Fruit fly (Drosophila melanogaster) whole organism, embryonic: Measurements from ENCODE around the gene CG43116.

Source experiments
- Antp ChIP-seq: fragments of 200-800 bp; sonication (Bioruptor generic); optimal IDR thresholded peaks from 3 replicates; lab custom pipeline; 2016; ENCODE audit warnings: missing biosample characterization, missing genetic modification characterization
- Bgb ChIP-seq: fragments of 200-800 bp; sonication (Bioruptor generic); IDR thresholded peaks from 2 replicates; pipeline ENCODE4 v1.3.6; 2022; ENCODE audit warnings: missing biosample characterization, missing genetic modification characterization; ENCODE audit not compliant: partially characterized antibody
- CG11093 ChIP-seq: fragments of 200-800 bp; sonication (Bioruptor generic); IDR thresholded peaks from 3 replicates; pipeline ENCODE4 v1.3.6; 2022; ENCODE audit warnings: missing biosample characterization, missing genetic modification characterization
- CG12104 ChIP-seq: fragments of 200-800 bp; sonication (Bioruptor generic); optimal IDR thresholded peaks from 3 replicates; lab custom pipeline; 2016; ENCODE audit warnings: missing biosample characterization, missing genetic modification characterization
- CG1233 ChIP-seq: fragments of 200-800 bp; sonication (Bioruptor generic); optimal IDR thresholded peaks from 4 replicates; lab custom pipeline; 2018; ENCODE audit warnings: missing biosample characterization, mild to moderate bottlenecking, missing genetic modification characterization
- CG12942 ChIP-seq: fragments of 200-800 bp; sonication (Bioruptor generic); optimal IDR thresholded peaks from 3 replicates; lab custom pipeline; 2016; ENCODE audit warnings: missing biosample characterization, missing genetic modification characterization
- CG14965 ChIP-seq: fragments of 200-800 bp; sonication (Bioruptor generic); optimal IDR thresholded peaks from 2 replicates; lab custom pipeline; 2016; ENCODE audit warnings: missing biosample characterization, missing genetic modification characterization, borderline replicate concordance
- CG16813 ChIP-seq: fragments of 200-800 bp; sonication (Bioruptor generic); IDR thresholded peaks from 3 replicates; pipeline ENCODE4 v1.3.6; 2022; ENCODE audit warnings: missing biosample characterization, missing genetic modification characterization; ENCODE audit not compliant: partially characterized antibody
- CG16863 ChIP-seq: fragments of 200-800 bp; sonication (Bioruptor generic); optimal IDR thresholded peaks from 3 replicates; lab custom pipeline; 2016; ENCODE audit warnings: missing biosample characterization, missing genetic modification characterization
- CG17186 ChIP-seq: fragments of 200-800 bp; sonication (Bioruptor generic); optimal IDR thresholded peaks from 3 replicates; lab custom pipeline; 2017; ENCODE audit warnings: missing biosample characterization, missing genetic modification reagents, missing genetic modification characterization
- CG18764 ChIP-seq: fragments of 200-800 bp; sonication (Bioruptor generic); optimal IDR thresholded peaks from 3 replicates; lab custom pipeline; 2016; ENCODE audit warnings: missing biosample characterization, missing genetic modification characterization
- CG3163 ChIP-seq: fragments of 200-800 bp; sonication (Bioruptor generic); optimal IDR thresholded peaks from 3 replicates; lab custom pipeline; 2016; ENCODE audit warnings: missing biosample characterization, missing genetic modification characterization
- CG6654 ChIP-seq: fragments of 200-800 bp; sonication (Bioruptor generic); optimal IDR thresholded peaks from 2 replicates; lab custom pipeline; 2017; ENCODE audit warnings: missing biosample characterization, mild to moderate bottlenecking, missing genetic modification characterization
- CG7357 ChIP-seq: fragments of 200-800 bp; sonication (Bioruptor generic); IDR thresholded peaks from 3 replicates; pipeline ENCODE4 v1.3.6; 2022; ENCODE audit warnings: missing biosample characterization, missing genetic modification characterization
- CG7839 ChIP-seq: fragments of 200-800 bp; sonication (Bioruptor generic); optimal IDR thresholded peaks from 3 replicates; lab custom pipeline; 2018; ENCODE audit warnings: missing biosample characterization, mild to moderate bottlenecking, missing genetic modification characterization, moderate library complexity
- CG7963 ChIP-seq: fragments of 200-800 bp; sonication (Bioruptor generic); IDR thresholded peaks from 3 replicates; pipeline ENCODE4 v1.3.6; 2022; ENCODE audit warnings: missing biosample characterization, missing genetic modification characterization; ENCODE audit not compliant: partially characterized antibody
- CG8944 ChIP-seq: fragments of 200-800 bp; sonication (Bioruptor generic); optimal IDR thresholded peaks from 3 replicates; lab custom pipeline; 2016; ENCODE audit warnings: missing biosample characterization, missing genetic modification characterization
- CG9437 ChIP-seq: fragments of 200-800 bp; sonication (Bioruptor generic); optimal IDR thresholded peaks from 2 replicates; lab custom pipeline; 2018; ENCODE audit warnings: missing biosample characterization, mild to moderate bottlenecking, missing genetic modification characterization
- CG9932 ChIP-seq: fragments of 200-800 bp; sonication (Bioruptor generic); IDR thresholded peaks from 2 replicates; pipeline ENCODE4 v1.3.6; 2022; ENCODE audit warnings: missing biosample characterization, missing genetic modification characterization
- Chrac-16 ChIP-seq: fragments of 200-800 bp; sonication (Bioruptor generic); optimal IDR thresholded peaks from 3 replicates; lab custom pipeline; 2016; ENCODE audit warnings: missing biosample characterization, missing genetic modification characterization
- D19A ChIP-seq: fragments of 200-800 bp; optimal IDR thresholded peaks from 3 replicates; lab custom pipeline; 2019; ENCODE audit warnings: missing biosample characterization, mild to moderate bottlenecking, missing genetic modification characterization, moderate library complexity
- Doc3 ChIP-seq: fragments of 200-800 bp; sonication (Bioruptor generic); IDR thresholded peaks from 3 replicates; pipeline ENCODE4 v1.3.6; 2022; ENCODE audit warnings: missing biosample characterization, missing genetic modification characterization; ENCODE audit not compliant: partially characterized antibody
- Dp ChIP-seq: fragments of 200-800 bp; sonication (Bioruptor generic); optimal IDR thresholded peaks from 2 replicates; lab custom pipeline; 2018; ENCODE audit warnings: missing biosample characterization, mild to moderate bottlenecking, missing genetic modification characterization, moderate library complexity
- Dref ChIP-seq: fragments of 200-800 bp; sonication (Bioruptor generic); IDR thresholded peaks from 2 replicates; pipeline ENCODE4 v1.3.6; 2022; ENCODE audit warnings: missing biosample characterization, missing genetic modification characterization
- Ets97D ChIP-seq: fragments of 200-800 bp; sonication (Bioruptor generic); optimal IDR thresholded peaks from 3 replicates; lab custom pipeline; 2016; ENCODE audit warnings: missing biosample characterization, missing genetic modification characterization
- HLH4C ChIP-seq: fragments of 200-800 bp; sonication (Bioruptor generic); IDR thresholded peaks from 3 replicates; pipeline ENCODE4 v1.3.6; 2022; ENCODE audit warnings: missing biosample characterization, missing genetic modification characterization; ENCODE audit not compliant: partially characterized antibody
- Hr51 ChIP-seq, 2 experiments: fragments of 200-800 bp; sonication (Bioruptor generic); optimal IDR thresholded peaks; 2 replicates in 1 of 2; 3 replicates in 1 of 2; lab custom pipeline; 2016 to 2018; ENCODE audit warnings: missing biosample characterization in 2 of 2, missing genetic modification characterization in 2 of 2, mild to moderate bottlenecking in 1 of 2, moderate library complexity in 1 of 2
- Hsf ChIP-seq: fragments of 200-800 bp; sonication (Bioruptor generic); optimal IDR thresholded peaks from 3 replicates; lab custom pipeline; 2016; ENCODE audit warnings: missing biosample characterization, missing genetic modification characterization
- Jarid2 ChIP-seq: fragments of 200-800 bp; sonication (Bioruptor generic); optimal IDR thresholded peaks from 3 replicates; lab custom pipeline; 2017; ENCODE audit warnings: mild to moderate bottlenecking, missing biosample characterization, missing genetic modification reagents, missing genetic modification characterization
- NC2α ChIP-seq: fragments of 200-800 bp; sonication (Bioruptor generic); optimal IDR thresholded peaks from 2 replicates; lab custom pipeline; 2016; ENCODE audit warnings: missing biosample characterization, missing genetic modification characterization
- Scr ChIP-seq: fragments of 200-800 bp; sonication (Bioruptor generic); IDR thresholded peaks from 2 replicates; pipeline ENCODE4 v1.3.6; 2022; ENCODE audit warnings: missing biosample characterization, missing genetic modification characterization; ENCODE audit not compliant: partially characterized antibody
- Sry-δ ChIP-seq: fragments of 200-800 bp; sonication (Bioruptor generic); optimal IDR thresholded peaks from 2 replicates; lab custom pipeline; 2016; ENCODE audit warnings: missing biosample characterization, missing genetic modification characterization
- az2 ChIP-seq: fragments of 200-800 bp; sonication (Bioruptor generic); optimal IDR thresholded peaks from 3 replicates; lab custom pipeline; 2016; ENCODE audit warnings: missing biosample characterization, missing genetic modification characterization
- br ChIP-seq: fragments of >200 bp; optimal IDR thresholded peaks from 2 replicates; lab custom pipeline; 2017
- btn ChIP-seq: fragments of 200-800 bp; sonication (Bioruptor generic); optimal IDR thresholded peaks from 2 replicates; lab custom pipeline; 2016; ENCODE audit warnings: missing biosample characterization, missing genetic modification characterization
- cas ChIP-seq: fragments of 200-800 bp; sonication (Bioruptor generic); IDR thresholded peaks from 2 replicates; pipeline ENCODE4 v1.3.6; 2022; ENCODE audit warnings: missing biosample characterization, missing genetic modification characterization
- chinmo ChIP-seq: fragments of 200-800 bp; sonication (Bioruptor generic); IDR thresholded peaks from 4 replicates; pipeline ENCODE4 v1.3.6; 2022; ENCODE audit warnings: missing biosample characterization, missing genetic modification characterization; ENCODE audit not compliant: partially characterized antibody
- danr ChIP-seq: fragments of 200-800 bp; sonication (Bioruptor generic); IDR thresholded peaks from 2 replicates; pipeline ENCODE4 v1.3.6; 2022; ENCODE audit warnings: missing biosample characterization, missing genetic modification characterization
- dpn ChIP-seq, 2 experiments: fragments of 200-800 bp; sonication (Bioruptor generic); optimal IDR thresholded peaks; 3 replicates each; lab custom pipeline; 2016; ENCODE audit warnings: missing biosample characterization in 2 of 2, missing genetic modification characterization in 2 of 2
- gfzf ChIP-seq: fragments of 200-800 bp; sonication (Bioruptor generic); optimal IDR thresholded peaks from 2 replicates; lab custom pipeline; 2016; ENCODE audit warnings: missing biosample characterization, mild to moderate bottlenecking, missing genetic modification characterization, moderate library complexity
- gro ChIP-seq: fragments of 200-800 bp; sonication (Bioruptor generic); optimal IDR thresholded peaks from 2 replicates; lab custom pipeline; 2016; ENCODE audit warnings: missing biosample characterization, missing genetic modification characterization
- hth ChIP-seq: fragments of >200 bp; optimal IDR thresholded peaks from 2 replicates; lab custom pipeline; 2017; ENCODE audit warnings: inconsistent platforms
- prd ChIP-seq, 3 experiments: fragments of >200 bp in 2 of 3; fragments of 200-800 bp in 1 of 3; sonication (Bioruptor generic) in 1 of 3; optimal IDR thresholded peaks in 2 of 3; IDR thresholded peaks in 1 of 3; 2 replicates in 2 of 3; 3 replicates in 1 of 3; pipeline versions ENCODE4 v1.3.6 to Lab custom; 2017 to 2022; ENCODE audit warnings: missing biosample characterization in 1 of 3, missing genetic modification characterization in 1 of 3
- sna ChIP-seq: fragments of 200-800 bp; sonication (Bioruptor generic); IDR thresholded peaks from 2 replicates; pipeline ENCODE4 v1.3.6; 2022; ENCODE audit warnings: missing biosample characterization, missing genetic modification characterization; ENCODE audit not compliant: partially characterized antibody
- ssp ChIP-seq: fragments of 200-800 bp; sonication (Bioruptor generic); IDR thresholded peaks from 2 replicates; pipeline ENCODE4 v1.3.6; 2022; ENCODE audit warnings: missing biosample characterization, missing genetic modification characterization
- stwl ChIP-seq: fragments of 200-800 bp; sonication (Bioruptor generic); optimal IDR thresholded peaks from 3 replicates; lab custom pipeline; 2018; ENCODE audit warnings: missing biosample characterization, mild to moderate bottlenecking, missing genetic modification characterization, moderate library complexity
- tap ChIP-seq: fragments of 200-800 bp; optimal IDR thresholded peaks from 3 replicates; lab custom pipeline; 2019; ENCODE audit warnings: missing biosample characterization, mild to moderate bottlenecking, missing genetic modification characterization, moderate library complexity
- tgo ChIP-seq: fragments of 200-800 bp; sonication (Bioruptor generic); IDR thresholded peaks from 3 replicates; pipeline ENCODE4 v1.3.6; 2022; ENCODE audit warnings: missing biosample characterization, missing genetic modification characterization
- trem ChIP-seq: fragments of 200-800 bp; optimal IDR thresholded peaks from 3 replicates; lab custom pipeline; 2019; ENCODE audit warnings: missing biosample characterization, mild to moderate bottlenecking, missing genetic modification characterization, moderate library complexity
- vnd ChIP-seq: fragments of 200-800 bp; sonication (Bioruptor generic); IDR thresholded peaks from 3 replicates; pipeline ENCODE4 v1.3.6; 2022; ENCODE audit warnings: missing biosample characterization, missing genetic modification characterization; ENCODE audit not compliant: partially characterized antibody

CG43116 gene

DNA sequence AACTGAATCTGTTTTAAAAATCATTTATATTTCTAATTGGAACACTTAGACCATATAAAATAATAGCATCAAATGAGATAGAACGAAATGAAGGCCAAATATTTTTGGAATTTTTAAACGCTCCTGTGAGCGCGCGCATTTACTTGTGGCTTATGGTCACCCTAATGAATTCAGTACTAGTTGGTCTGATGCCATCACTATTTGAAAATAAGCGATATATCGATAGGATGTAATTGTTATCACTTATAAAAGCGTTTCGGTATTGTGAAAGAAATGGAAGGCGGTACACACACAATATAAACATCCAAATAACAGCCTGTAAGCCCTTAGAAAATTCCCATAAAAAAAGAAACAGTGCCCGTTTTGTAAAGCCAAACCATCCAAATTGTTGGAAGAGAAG, 14.1 kb downstream of the CG43116 start, which contains the start of gene Nf1:
Nf1 (plus strand) TSS at position 280 of the 400 bp plus-strand sequence.
- TF ChIP-seq Bgb (peak; percentile 87), CG6654 (GFP tag; lab: Kevin White, UChicago) (no peak), prd (optimal IDR thresholded peaks at IDR 0.05; lab: Kevin White, UChicago) (no peak), prd (GFP tag; IDR thresholded peaks at IDR 0.05; lab: Robert Waterston, UW) (no peak), CG14965 (GFP tag; lab: Kevin White, UChicago) (no peak), Antp (GFP tag; lab: Kevin White, UChicago) (peak; percentile 7), CG3163 (GFP tag; lab: Kevin White, UChicago) (no peak), Sry-δ (GFP tag; lab: Kevin White, UChicago) (peak; percentile 97), dpn (GFP tag; optimal IDR thresholded peaks at IDR 0.05; lab: Kevin White, UChicago) (peak in 1 of 2 experiments; percentile 13), danr (no peak), CG7963 (GFP tag; lab: Robert Waterston, UW) (0 out of 3 replicates have a peak, but pooled peaks have one; percentile 38), CG18764 (GFP tag; lab: Kevin White, UChicago) (no peak), Chrac-16 (GFP tag; lab: Kevin White, UChicago) (peak; percentile 0), tap (tag; lab: Kevin White, UChicago) (no peak), Hr51 (GFP tag; optimal IDR thresholded peaks at IDR 0.05; lab: Kevin White, UChicago) (no peak), vnd (peak; percentile 70), CG12104 (GFP tag; lab: Kevin White, UChicago) (no peak), ssp (GFP tag; lab: Robert Waterston, UW) (no peak), hth (lab: Kevin White, UChicago) (no peak), D19A (tag; lab: Kevin White, UChicago) (no peak), HLH4C (GFP tag; lab: Robert Waterston, UW) (peak; percentile 66), Jarid2 (no peak), gro (GFP tag; lab: Kevin White, UChicago) (no peak), Ets97D (GFP tag; lab: Kevin White, UChicago) (peak; percentile 83), CG16813 (GFP tag; lab: Robert Waterston, UW) (peak; percentile 83), Scr (GFP tag; lab: Robert Waterston, UW) (peak; percentile 85), chinmo (GFP tag; lab: Robert Waterston, UW) (peak; percentile 60; the same call in 1 of the 4 replicates), sna (GFP tag; lab: Robert Waterston, UW) (peak; percentile 76), Hsf (GFP tag; lab: Kevin White, UChicago) (no peak), trem (peak; percentile 78), stwl (peak; percentile 84), CG17186 (GFP tag; lab: Kevin White, UChicago) (no peak), br (lab: Kevin White, UChicago) (no peak), CG7357 (GFP tag; lab: Robert Waterston, UW) (no peak), CG9437 (GFP tag; lab: Kevin White, UChicago) (no peak), Dp (peak; percentile 95), btn (GFP tag; lab: Kevin White, UChicago) (no peak), az2 (no peak), CG1233 (GFP tag; lab: Kevin White, UChicago) (no peak), CG9932 (GFP tag; lab: Robert Waterston, UW) (peak; percentile 46; the same call in 1 of the 2 replicates), NC2α (GFP tag; lab: Kevin White, UChicago) (no peak), cas (GFP tag; lab: Robert Waterston, UW) (no peak), CG16863 (no peak), CG11093 (GFP tag; lab: Robert Waterston, UW) (no peak), Doc3 (peak; percentile 77), gfzf (GFP tag; lab: Kevin White, UChicago) (peak; percentile 89), Dref (GFP tag; lab: Robert Waterston, UW) (peak; percentile 86), CG7839 (tag; lab: Kevin White, UChicago) (no peak), CG8944 (no peak), CG12942 (GFP tag; lab: Kevin White, UChicago) (no peak), tgo (GFP tag; lab: Robert Waterston, UW) (0 out of 3 replicates have a peak, but pooled peaks have one; percentile 18)
